Worm (Caenorhabditis elegans): ENCODE data around the gene F11F1.1.

Gene F11F1.1

DNA sequence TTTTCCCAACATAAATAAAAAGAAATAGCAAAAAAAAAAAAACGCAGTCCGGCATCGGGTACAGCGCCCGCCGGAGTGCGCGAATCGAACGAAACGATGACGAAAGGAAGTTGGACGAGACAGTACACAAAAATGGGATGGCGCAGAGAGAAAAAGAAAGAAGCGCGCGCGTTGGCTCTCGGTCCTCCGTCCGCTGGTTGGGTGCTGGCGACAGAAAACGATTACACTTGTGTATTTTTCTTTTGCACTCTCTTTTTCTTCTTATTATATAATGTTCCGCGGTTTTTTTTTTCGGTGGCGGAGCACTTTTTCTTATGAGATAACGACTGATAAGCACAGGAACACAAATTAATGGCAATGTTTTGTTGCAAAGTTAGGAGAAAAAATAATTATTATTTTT, 18.1 kb upstream of the F11F1.1 start (continued):
- TF ChIP-seq nhr-77 (tag; optimal IDR thresholded peaks at IDR 0.05) (peak; percentile 8), snpc-4 (tag; optimal IDR thresholded peaks at IDR 0.05) (no peak), fkh-10 (GFP tag; optimal IDR thresholded peaks at IDR 0.05) (no peak), ama-1 (optimal IDR thresholded peaks at IDR 0.05) (no peak), nhr-20 (tag; optimal IDR thresholded peaks at IDR 0.05) (peak; percentile 39), blmp-1 (tag; optimal IDR thresholded peaks at IDR 0.05) (no peak), skn-1 (tag; optimal IDR thresholded peaks at IDR 0.05) (peak; percentile 66), swsn-7 (tag; optimal IDR thresholded peaks at IDR 0.05) (peak; percentile 55), vab-15 (tag; optimal IDR thresholded peaks at IDR 0.05) (no peak), xbp-1 (tag; optimal IDR thresholded peaks at IDR 0.05) (peak; percentile 52), lin-35 (GFP tag; optimal IDR thresholded peaks at IDR 0.05) (peak; percentile 45 to 50), lir-3 (tag; optimal IDR thresholded peaks at IDR 0.05; ENCODE audit: poor library complexity) (no peak), tbx-2 (tag; optimal IDR thresholded peaks at IDR 0.05) (peak; percentile 33), lsy-2 (tag; optimal IDR thresholded peaks at IDR 0.05) (peak; percentile 38 to 63)

DNA sequence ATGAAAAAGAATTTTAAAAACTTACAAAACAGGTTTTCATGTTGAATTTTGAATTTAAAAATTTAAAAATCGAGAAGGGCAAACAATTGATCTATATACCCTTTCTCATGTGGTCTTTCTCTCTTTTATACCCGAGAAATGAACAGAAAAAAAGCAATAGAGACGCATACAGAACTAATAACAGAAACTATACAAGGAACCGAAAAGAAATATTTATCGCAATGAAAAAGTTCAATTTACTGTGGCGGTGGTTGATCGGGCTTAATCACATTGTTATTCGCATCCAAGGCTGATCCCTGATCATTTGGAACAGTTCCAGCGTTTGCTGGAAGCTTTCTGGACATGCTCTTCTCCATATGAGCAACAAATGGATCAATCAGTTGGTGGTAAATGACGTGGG, 17.1 kb upstream of the F11F1.1 start, which contains the start of gene T03F6.10:
Gene T03F6.10 (minus strand): TSS at position 101 of the 400 bp plus-strand sequence.
- TF ChIP-seq efl-1 (optimal IDR thresholded peaks at IDR 0.05) (no peak), efl-1 (GFP tag; optimal IDR thresholded peaks at IDR 0.05 in 1 of 2) (peak in 1 of 2 experiments; percentile 21), blmp-1 (tag; optimal IDR thresholded peaks at IDR 0.05) (no peak), nhr-28 (tag; optimal IDR thresholded peaks at IDR 0.05) (no peak)

DNA sequence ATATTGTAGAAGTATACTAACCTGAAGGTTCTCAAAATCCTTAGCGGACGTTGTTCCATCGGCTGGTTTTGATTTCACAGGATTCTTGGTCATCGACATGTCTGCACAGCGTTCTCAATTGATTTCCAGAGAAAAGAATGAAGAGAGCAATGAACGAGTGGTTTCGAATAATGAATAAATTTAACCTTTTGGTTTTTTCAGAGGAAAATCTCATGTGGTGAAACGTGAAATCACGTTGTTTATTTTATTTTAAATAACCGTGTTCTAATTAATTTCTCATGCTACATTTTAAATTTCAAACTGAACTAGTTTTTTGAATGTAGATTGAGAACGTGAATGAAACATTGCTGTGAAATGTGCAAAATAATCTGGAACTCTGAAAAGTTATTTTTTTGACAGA, 15.2 kb upstream of the F11F1.1 start, which contains the start of gene T03F6.6:
Gene T03F6.6 (minus strand): TSS at position 101 of the 400 bp plus-strand sequence.
- TF ChIP-seq nhr-84 (tag; optimal IDR thresholded peaks at IDR 0.05) = no peak
- no peak for TF ChIP-seq ces-1 (GFP tag; optimal IDR thresholded peaks at IDR 0.05)
- TF ChIP-seq zip-4 (GFP tag; optimal IDR thresholded peaks at IDR 0.05) = no peak
- TF ChIP-seq isw-1 (GFP tag; IDR thresholded peaks at IDR 0.05) = no peak
- no peak for TF ChIP-seq ceh-8 (GFP tag; optimal IDR thresholded peaks at IDR 0.05)
- no peak for TF ChIP-seq lin-14 (GFP tag; optimal IDR thresholded peaks at IDR 0.05)
- no peak for TF ChIP-seq skn-1 (tag; optimal IDR thresholded peaks at IDR 0.05)
- no peak for TF ChIP-seq mdl-1 (tag; optimal IDR thresholded peaks at IDR 0.05)
- no peak for TF ChIP-seq unc-62 (GFP tag; optimal IDR thresholded peaks at IDR 0.05)
- TF ChIP-seq pqm-1 (tag; optimal IDR thresholded peaks at IDR 0.05) = no peak
- no peak for TF ChIP-seq egl-13 (tag; optimal IDR thresholded peaks at IDR 0.05)
- no peak for TF ChIP-seq nhr-71 (tag; optimal IDR thresholded peaks at IDR 0.05)
- no peak for TF ChIP-seq lin-15B (tag; optimal IDR thresholded peaks at IDR 0.05)
- TF ChIP-seq sox-4 (tag; optimal IDR thresholded peaks at IDR 0.05) = no peak
- TF ChIP-seq hlh-4 (tag; optimal IDR thresholded peaks at IDR 0.05) = no peak
- TF ChIP-seq lsy-2 (tag; optimal IDR thresholded peaks at IDR 0.05) = no peak
- no peak for TF ChIP-seq C04F5.9 (tag; optimal IDR thresholded peaks at IDR 0.05)
- no peak for TF ChIP-seq swsn-7 (tag; optimal IDR thresholded peaks at IDR 0.05)
- no peak for TF ChIP-seq fos-1 (tag; optimal IDR thresholded peaks at IDR 0.05)

DNA sequence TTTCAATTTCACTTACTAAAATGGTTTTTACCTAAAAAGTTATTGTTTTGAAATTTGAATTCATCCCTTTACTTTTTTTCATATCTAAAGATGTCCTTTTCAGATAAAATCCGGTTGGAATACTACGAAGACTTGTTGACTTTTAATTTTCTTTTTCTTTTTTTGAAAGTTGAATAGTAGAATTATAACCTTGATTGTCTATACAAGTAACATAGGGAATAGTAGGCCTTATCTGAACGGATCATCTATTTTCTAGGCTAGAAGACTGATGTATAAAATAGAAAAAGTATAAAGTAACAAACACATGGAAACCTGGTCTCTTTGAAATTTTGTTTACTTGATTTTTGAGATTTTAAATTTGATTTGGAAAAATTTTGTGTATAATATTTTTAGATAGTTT, 14.5 kb upstream of the F11F1.1 start:
- no peak for TF ChIP-seq ets-5 (GFP tag; IDR thresholded peaks at IDR 0.05)
- peak; percentile 2 for TF ChIP-seq nhr-71 (tag; optimal IDR thresholded peaks at IDR 0.05)
- TF ChIP-seq nhr-85 (tag) = peak; percentile 84
- TF ChIP-seq Y116A8C.19 (tag; optimal IDR thresholded peaks at IDR 0.05; ENCODE audit: borderline replicate concordance) = no peak
- peak; percentile 12 for TF ChIP-seq lin-14 (GFP tag; optimal IDR thresholded peaks at IDR 0.05)

DNA sequence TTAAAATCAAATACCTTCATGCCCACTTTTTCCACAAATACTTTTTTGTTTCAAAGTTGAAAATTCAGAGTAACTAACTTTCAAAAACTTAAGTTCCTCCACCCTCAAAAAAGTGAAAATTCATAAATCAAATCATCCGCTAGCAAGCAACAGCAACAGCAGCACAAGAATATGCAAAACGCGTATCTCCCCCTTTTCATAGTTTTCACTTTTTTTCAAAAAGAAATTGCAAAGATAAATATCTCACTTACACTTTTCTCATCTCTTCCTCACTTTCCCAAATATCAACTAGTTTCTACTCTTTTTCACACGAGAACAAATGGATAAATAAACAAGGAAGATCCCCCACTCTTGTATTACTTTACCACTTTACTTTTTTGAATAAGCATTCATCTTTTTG, 13.7 kb upstream of the F11F1.1 start:
- TF ChIP-seq blmp-1 (tag; optimal IDR thresholded peaks at IDR 0.05) (peak; percentile 76), sptf-1 (tag; optimal IDR thresholded peaks at IDR 0.05) (no peak), lin-39 (tag; optimal IDR thresholded peaks at IDR 0.05) (no peak), vab-15 (tag; optimal IDR thresholded peaks at IDR 0.05) (no peak), elt-3 (tag; optimal IDR thresholded peaks at IDR 0.05) (no peak), lin-14 (GFP tag; optimal IDR thresholded peaks at IDR 0.05) (peak; percentile 31), lin-13 (GFP tag; optimal IDR thresholded peaks at IDR 0.05) (no peak), jun-1 (tag; optimal IDR thresholded peaks at IDR 0.05) (no peak)

All from whole organism, L1 larva.